Fruit fly (Drosophila melanogaster): ENCODE measurements around the gene Brd7-9.
"Not testable (repeated sequence)": the region's sequence is repeated elsewhere in the genome, so short reads cannot be mapped to it uniquely, and the experiment has no call there.

Gene Brd7-9

DNA sequence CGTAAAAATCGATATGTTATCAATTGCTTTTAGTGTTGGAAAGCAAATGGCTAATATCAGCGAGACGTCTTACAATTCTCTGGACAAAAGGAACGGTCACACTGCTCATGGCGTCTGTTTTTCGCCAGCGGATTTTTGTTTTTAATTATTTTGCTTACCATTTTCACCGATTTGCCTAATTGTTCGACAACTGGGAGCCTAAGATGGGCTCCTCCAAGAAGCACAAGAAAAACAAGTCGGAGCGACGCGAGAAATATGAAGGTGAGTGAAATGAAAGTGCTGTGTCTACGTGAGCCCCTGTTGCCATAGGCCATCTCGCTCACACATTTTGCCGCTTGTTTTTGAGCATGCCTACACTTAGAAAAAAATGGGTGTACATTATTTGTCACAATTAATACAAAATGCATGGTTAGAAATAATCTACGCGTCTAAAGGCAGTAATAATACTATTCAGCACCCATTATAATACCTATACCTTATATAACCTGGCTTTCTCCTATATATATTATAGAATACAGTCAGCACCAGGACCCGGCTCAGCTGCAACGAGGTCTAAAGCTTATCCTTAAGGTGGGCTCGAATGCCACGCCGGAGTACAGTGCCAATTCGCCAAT lies at the start of gene Brd7-9:
Brd7-9 (plus strand) TSS at position 78 of the 614 bp plus-strand sequence.
- TF ChIP-seq psq (GFP tag; optimal IDR thresholded peaks at IDR 0.05) (peak; percentile 49), OdsH (GFP tag; optimal IDR thresholded peaks at IDR 0.05) (peak; percentile 58), woc (GFP tag; optimal IDR thresholded peaks at IDR 0.05) (no peak), sv (GFP tag; optimal IDR thresholded peaks at IDR 0.05) (peak; percentile 24), ey (GFP tag; optimal IDR thresholded peaks at IDR 0.05) (peak; percentile 56), br (GFP tag; optimal IDR thresholded peaks at IDR 0.05) (peak; percentile 52), Sp1 (GFP tag; optimal IDR thresholded peaks at IDR 0.05) (no peak), HLH106 (tag; optimal IDR thresholded peaks at IDR 0.05) (peak; percentile 57), Jra (GFP tag; optimal IDR thresholded peaks at IDR 0.05) (peak; percentile 6), CG32264 (GFP tag; optimal IDR thresholded peaks at IDR 0.05) (no peak), rgr (GFP tag; optimal IDR thresholded peaks at IDR 0.05) (peak; percentile 66), h (GFP tag; optimal IDR thresholded peaks at IDR 0.05) (peak; percentile 68), Abd-B (GFP tag; optimal IDR thresholded peaks at IDR 0.05) (no peak), sage (GFP tag; optimal IDR thresholded peaks at IDR 0.05) (peak; percentile 56), Rel (GFP tag; optimal IDR thresholded peaks at IDR 0.05) (peak; percentile 8), Rel (tag; optimal IDR thresholded peaks at IDR 0.05) (no peak), fru (GFP tag; optimal IDR thresholded peaks at IDR 0.05) (peak; percentile 58), jim (GFP tag; optimal IDR thresholded peaks at IDR 0.05) (no peak), pan (optimal IDR thresholded peaks at IDR 0.05) (no peak), usp (GFP tag; optimal IDR thresholded peaks at IDR 0.05) (no peak), dsf (GFP tag; optimal IDR thresholded peaks at IDR 0.05; ENCODE audit: borderline replicate concordance) (no peak), tai (GFP tag; optimal IDR thresholded peaks at IDR 0.05) (no peak), Vsx2 (GFP tag; optimal IDR thresholded peaks at IDR 0.05; ENCODE audit: partially characterized antibody) (no peak), Dif (GFP tag; optimal IDR thresholded peaks at IDR 0.05; ENCODE audit: partially characterized antibody) (no peak), brk (GFP tag; optimal IDR thresholded peaks at IDR 0.05) (no peak), dl (GFP tag; optimal IDR thresholded peaks at IDR 0.05; ENCODE audit: insufficient read depth in 1 of 2, partially characterized antibody in 2 of 2) (no peak), CG9705 (GFP tag; optimal IDR thresholded peaks at IDR 0.05) (no peak), foxo (GFP tag; optimal IDR thresholded peaks at IDR 0.05) (peak in 1 of 2 experiments; percentile 74), Hr83 (GFP tag; optimal IDR thresholded peaks at IDR 0.05; ENCODE audit: poor library complexity, severe bottlenecking) (peak; percentile 61), Dfd (GFP tag; optimal IDR thresholded peaks at IDR 0.05) (no peak), Mio (GFP tag; optimal IDR thresholded peaks at IDR 0.05) (no peak), lola (GFP tag; optimal IDR thresholded peaks at IDR 0.05) (no peak), Myc (optimal IDR thresholded peaks at IDR 0.05) (no peak)

DNA sequence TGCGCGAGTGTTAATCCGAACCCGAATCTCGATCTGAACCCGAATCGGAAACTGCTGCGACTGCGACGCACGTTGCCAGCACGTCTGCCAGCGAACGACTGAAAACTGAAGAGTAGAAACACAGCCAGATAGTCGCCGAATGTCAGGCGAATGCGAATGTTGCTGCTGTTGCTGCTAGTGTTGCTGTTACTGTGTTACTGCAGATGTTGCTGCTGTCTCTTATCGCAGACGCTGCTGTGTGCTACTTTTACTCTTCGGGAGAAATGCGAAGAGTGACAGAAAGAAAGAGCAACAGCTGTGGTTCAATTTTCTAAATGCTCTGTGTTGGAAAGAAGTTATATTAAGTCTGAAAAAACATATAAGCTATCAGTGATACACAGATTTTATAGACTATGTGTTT lies 44.0 kb upstream of the Brd7-9 start, which contains the start of gene CG31904:
CG31904 (minus strand) TSS at position 101 of the 400 bp plus-strand sequence.
- not testable (repeated sequence) for TF ChIP-seq Myc (optimal IDR thresholded peaks at IDR 0.05); psq (GFP tag; optimal IDR thresholded peaks at IDR 0.05); Vsx2 (GFP tag; optimal IDR thresholded peaks at IDR 0.05; ENCODE audit: partially characterized antibody)

DNA sequence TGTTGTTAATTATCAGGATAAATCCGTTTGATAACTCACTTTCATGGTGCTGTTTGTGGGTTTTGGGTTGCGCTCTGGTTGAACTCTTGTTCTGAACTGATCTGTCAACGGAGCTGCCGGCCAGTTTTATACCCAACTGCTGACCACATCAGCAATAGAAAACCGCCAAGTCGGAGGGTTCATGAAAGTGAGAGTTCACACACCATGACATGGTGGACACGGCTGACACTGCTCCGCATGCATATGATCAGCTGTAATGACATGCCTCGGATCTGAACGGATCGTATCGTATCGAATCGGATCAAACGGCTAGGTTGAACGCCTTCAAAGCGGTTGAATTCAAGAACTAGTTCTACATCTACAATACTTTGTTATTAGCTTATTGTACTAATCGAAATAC lies 41.2 kb upstream of the Brd7-9 start, which contains the start of gene Acp1:
Acp1 (minus strand) TSS at position 101 of the 400 bp plus-strand sequence.
- TF ChIP-seq brk (GFP tag; optimal IDR thresholded peaks at IDR 0.05) (no peak), Mio (GFP tag; optimal IDR thresholded peaks at IDR 0.05) (no peak), Hr83 (GFP tag; optimal IDR thresholded peaks at IDR 0.05; ENCODE audit: poor library complexity, severe bottlenecking) (no peak), dl (GFP tag; optimal IDR thresholded peaks at IDR 0.05; ENCODE audit: insufficient read depth in 1 of 2, partially characterized antibody in 2 of 2) (no peak), sv (GFP tag; optimal IDR thresholded peaks at IDR 0.05) (no peak), HLH106 (tag; optimal IDR thresholded peaks at IDR 0.05) (no peak), Dfd (GFP tag; optimal IDR thresholded peaks at IDR 0.05) (no peak), Sp1 (GFP tag; optimal IDR thresholded peaks at IDR 0.05) (no peak), Vsx2 (GFP tag; optimal IDR thresholded peaks at IDR 0.05; ENCODE audit: partially characterized antibody) (no peak), usp (GFP tag; optimal IDR thresholded peaks at IDR 0.05) (no peak), Dif (GFP tag; optimal IDR thresholded peaks at IDR 0.05; ENCODE audit: partially characterized antibody) (no peak), ey (GFP tag; optimal IDR thresholded peaks at IDR 0.05) (no peak), pan (optimal IDR thresholded peaks at IDR 0.05) (no peak)

DNA sequence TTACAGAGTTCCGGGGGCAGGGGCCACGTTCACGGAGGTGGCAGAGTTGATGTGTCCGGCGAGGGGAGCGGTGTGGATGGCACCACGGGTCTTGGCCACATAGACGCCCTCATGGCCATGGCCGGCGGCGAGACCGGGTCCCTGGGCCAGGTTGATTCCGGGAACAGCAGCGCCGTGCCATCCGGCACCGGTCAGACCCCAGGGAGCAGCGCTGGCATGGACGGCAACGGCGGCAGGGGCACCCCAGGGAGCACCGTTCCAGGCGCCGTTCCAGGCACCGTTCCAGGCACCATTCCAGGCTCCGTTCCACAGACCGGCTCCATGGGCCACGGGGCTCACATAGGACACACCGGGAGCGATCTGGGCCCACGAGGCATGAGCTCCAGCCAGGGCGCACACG lies 38.5 kb upstream of the Brd7-9 start:
- TF ChIP-seq tai (GFP tag; optimal IDR thresholded peaks at IDR 0.05) = no peak
- no peak for TF ChIP-seq Sp1 (GFP tag; optimal IDR thresholded peaks at IDR 0.05)
- TF ChIP-seq Mio (GFP tag; optimal IDR thresholded peaks at IDR 0.05) = no peak
- no peak for TF ChIP-seq Dfd (GFP tag; optimal IDR thresholded peaks at IDR 0.05)
- TF ChIP-seq rgr (GFP tag; optimal IDR thresholded peaks at IDR 0.05) = no peak
- no peak for TF ChIP-seq N (GFP tag; optimal IDR thresholded peaks at IDR 0.05)
- TF ChIP-seq jim (GFP tag; optimal IDR thresholded peaks at IDR 0.05) = no peak
- no peak for TF ChIP-seq dl (GFP tag; optimal IDR thresholded peaks at IDR 0.05; ENCODE audit: insufficient read depth in 1 of 2, partially characterized antibody in 2 of 2)
- TF ChIP-seq woc (GFP tag; optimal IDR thresholded peaks at IDR 0.05) = no peak
- TF ChIP-seq lola (GFP tag; optimal IDR thresholded peaks at IDR 0.05) = no peak
- no peak for TF ChIP-seq Abd-B (GFP tag; optimal IDR thresholded peaks at IDR 0.05)
- no peak for TF ChIP-seq Vsx2 (GFP tag; optimal IDR thresholded peaks at IDR 0.05; ENCODE audit: partially characterized antibody)
- TF ChIP-seq HLH106 (tag; optimal IDR thresholded peaks at IDR 0.05) = no peak
- no peak for TF ChIP-seq sage (GFP tag; optimal IDR thresholded peaks at IDR 0.05)
